Fruit fly (Drosophila melanogaster): ENCODE measurements around the gene CG17283.

dm6 chr3R:17403188-17403587 lies 4.5 kb upstream of the CG17283 start, which contains the start of gene CG34279:
- TF ChIP-seq esn (GFP tag; optimal IDR thresholded peaks at IDR 0.05), result no peak
- no peak for TF ChIP-seq dsx (GFP tag; optimal IDR thresholded peaks at IDR 0.05; ENCODE audit: poor library complexity, severe bottlenecking)
- TF ChIP-seq CG11294 (GFP tag; IDR thresholded peaks at IDR 0.05), result no peak
- TF ChIP-seq CG6808 (GFP tag; optimal IDR thresholded peaks at IDR 0.05), result no peak
- TF ChIP-seq Gug (GFP tag; IDR thresholded peaks at IDR 0.05), result no peak
- no peak for TF ChIP-seq Sox102F (GFP tag; optimal IDR thresholded peaks at IDR 0.05)
- TF ChIP-seq Lpt (GFP tag; optimal IDR thresholded peaks at IDR 0.05), result no peak
- no peak for TF ChIP-seq fd59A (GFP tag; optimal IDR thresholded peaks at IDR 0.05)
- TF ChIP-seq CG31627 (GFP tag; optimal IDR thresholded peaks at IDR 0.05), result no peak
- TF ChIP-seq Met (GFP tag; optimal IDR thresholded peaks at IDR 0.05), result no peak

All from whole organism, prepupa.